Worm (Caenorhabditis elegans) whole organism, mixed stage, embryonic: ENCODE results near the gene dsb-1.

Source experiments
- M03D4.4 ChIP-seq: sonication (generic microtip); optimal IDR thresholded peaks from 2 replicates; lab custom pipeline; 2017; ENCODE audit warnings: mild to moderate bottlenecking, missing genetic modification characterization, missing compliant biosample characterization
- bed-3 ChIP-seq: fragments of 200-800 bp; sonication (Bioruptor generic); optimal IDR thresholded peaks from 3 replicates; lab custom pipeline; 2018; ENCODE audit warnings: mild to moderate bottlenecking, missing genetic modification characterization, moderate library complexity, missing compliant biosample characterization
- blmp-1 ChIP-seq: fragments of 150-350 bp; optimal IDR thresholded peaks from 2 replicates; lab custom pipeline; 2014; ENCODE audit warnings: missing biosample characterization, missing genetic modification characterization
- ceh-39 ChIP-seq: fragments of 150-350 bp; optimal IDR thresholded peaks from 2 replicates; lab custom pipeline; 2014; ENCODE audit warnings: missing biosample characterization, missing genetic modification characterization
- ceh-43 ChIP-seq: fragments of 200-800 bp; sonication (Bioruptor generic); optimal IDR thresholded peaks from 2 replicates; lab custom pipeline; 2018; ENCODE audit warnings: mild to moderate bottlenecking, missing genetic modification characterization, moderate library complexity, missing compliant biosample characterization
- ceh-83 ChIP-seq: fragments of 200-800 bp; sonication (Bioruptor generic); optimal IDR thresholded peaks from 2 replicates; lab custom pipeline; 2018; ENCODE audit warnings: mild to moderate bottlenecking, missing genetic modification characterization, missing compliant biosample characterization
- ces-1 ChIP-seq: fragments of 150-350 bp; optimal IDR thresholded peaks from 2 replicates; lab custom pipeline; 2014; ENCODE audit warnings: missing biosample characterization, missing genetic modification reagents, missing genetic modification characterization
- drap-1 ChIP-seq: fragments of 200-800 bp; sonication (Bioruptor generic); optimal IDR thresholded peaks from 3 replicates; lab custom pipeline; 2018; ENCODE audit warnings: mild to moderate bottlenecking, missing genetic modification characterization, missing compliant biosample characterization
- elt-1 ChIP-seq: sonication (generic microtip); optimal IDR thresholded peaks from 2 replicates; lab custom pipeline; 2017; ENCODE audit warnings: missing genetic modification characterization, mild to moderate bottlenecking, missing compliant biosample characterization, antibody characterized with exemption, moderate library complexity, borderline replicate concordance; ENCODE audit not compliant: insufficient read depth
- elt-3 ChIP-seq: fragments of 150-350 bp; optimal IDR thresholded peaks from 2 replicates; lab custom pipeline; 2014; ENCODE audit warnings: missing biosample characterization, missing genetic modification characterization
- flh-1 ChIP-seq: fragments of 200-800 bp; sonication (Bioruptor generic); optimal IDR thresholded peaks from 2 replicates; lab custom pipeline; 2018; ENCODE audit warnings: mild to moderate bottlenecking, missing genetic modification characterization, moderate library complexity, missing compliant biosample characterization
- ham-2 ChIP-seq: fragments of 200-800 bp; sonication (Bioruptor generic); optimal IDR thresholded peaks from 2 replicates; lab custom pipeline; 2018; ENCODE audit warnings: mild to moderate bottlenecking, missing genetic modification characterization, missing compliant biosample characterization
- hlh-1 ChIP-seq: fragments of 150-350 bp; optimal IDR thresholded peaks from 2 replicates; lab custom pipeline; 2014; ENCODE audit warnings: missing biosample characterization, missing genetic modification reagents, missing genetic modification characterization
- lin-13 ChIP-seq: fragments of 150-350 bp; optimal IDR thresholded peaks from 2 replicates; lab custom pipeline; 2014; ENCODE audit warnings: missing biosample characterization, missing genetic modification characterization
- lin-32 ChIP-seq: fragments of 200-800 bp; sonication (Bioruptor generic); optimal IDR thresholded peaks from 2 replicates; lab custom pipeline; 2018; ENCODE audit warnings: mild to moderate bottlenecking, missing genetic modification characterization, missing compliant biosample characterization
- lsy-2 ChIP-seq: fragments of 150-350 bp; optimal IDR thresholded peaks from 2 replicates; lab custom pipeline; 2014; ENCODE audit warnings: missing biosample characterization, missing genetic modification characterization
- mab-5 ChIP-seq: fragments of 150-350 bp; optimal IDR thresholded peaks from 2 replicates; lab custom pipeline; 2014; ENCODE audit warnings: missing biosample characterization, missing genetic modification characterization
- mep-1 ChIP-seq: fragments of 150-350 bp; optimal IDR thresholded peaks from 2 replicates; lab custom pipeline; 2017; ENCODE audit warnings: missing biosample characterization, missing genetic modification reagents, missing genetic modification characterization, inconsistent platforms
- mls-2 ChIP-seq: sonication (generic microtip); optimal IDR thresholded peaks from 2 replicates; lab custom pipeline; 2016; ENCODE audit warnings: mild to moderate bottlenecking, missing genetic modification characterization, moderate library complexity, missing compliant biosample characterization
- nhr-12 ChIP-seq: fragments of 150-350 bp; optimal IDR thresholded peaks from 2 replicates; lab custom pipeline; 2014; ENCODE audit warnings: missing biosample characterization, missing genetic modification characterization
- nhr-2 ChIP-seq: fragments of 150-350 bp; optimal IDR thresholded peaks from 2 replicates; lab custom pipeline; 2014; ENCODE audit warnings: missing biosample characterization, missing genetic modification characterization
- nhr-237 ChIP-seq: fragments of 150-350 bp; optimal IDR thresholded peaks from 2 replicates; lab custom pipeline; 2014; ENCODE audit warnings: missing biosample characterization, missing genetic modification characterization
- nhr-28 ChIP-seq: fragments of 150-350 bp; optimal IDR thresholded peaks from 2 replicates; lab custom pipeline; 2014; ENCODE audit warnings: missing biosample characterization, missing genetic modification characterization
- nhr-76 ChIP-seq: sonication (generic microtip); optimal IDR thresholded peaks from 2 replicates; lab custom pipeline; 2017; ENCODE audit warnings: missing biosample characterization, missing genetic modification characterization
- pha-4 ChIP-seq: fragments of 150-350 bp; optimal IDR thresholded peaks from 2 replicates; lab custom pipeline; 2018; ENCODE audit warnings: missing biosample characterization, missing genetic modification reagents, missing genetic modification characterization
- sem-2 ChIP-seq: fragments of 200-800 bp; sonication (Bioruptor generic); optimal IDR thresholded peaks from 2 replicates; lab custom pipeline; 2018; ENCODE audit warnings: mild to moderate bottlenecking, missing genetic modification characterization, missing compliant biosample characterization
- snpc-4 ChIP-seq: fragments of 150-350 bp; optimal IDR thresholded peaks from 2 replicates; lab custom pipeline; 2014; ENCODE audit warnings: missing biosample characterization, missing genetic modification characterization
- sptf-1 ChIP-seq: sonication (generic microtip); optimal IDR thresholded peaks from 2 replicates; lab custom pipeline; 2017; ENCODE audit warnings: mild to moderate bottlenecking, missing genetic modification characterization, moderate library complexity, missing compliant biosample characterization
- tbx-8 ChIP-seq: fragments of 200-800 bp; sonication (Bioruptor generic); optimal IDR thresholded peaks from 2 replicates; lab custom pipeline; 2018; ENCODE audit warnings: mild to moderate bottlenecking, missing genetic modification characterization, moderate library complexity, missing compliant biosample characterization
- unc-120 ChIP-seq: sonication (generic microtip); optimal IDR thresholded peaks from 2 replicates; lab custom pipeline; 2017; ENCODE audit warnings: missing genetic modification characterization, missing compliant biosample characterization; ENCODE audit not compliant: poor library complexity, severe bottlenecking
- unc-39 ChIP-seq: fragments of 150-350 bp; optimal IDR thresholded peaks from 2 replicates; lab custom pipeline; 2014; ENCODE audit warnings: missing biosample characterization, missing genetic modification characterization
- unc-62 ChIP-seq: fragments of 150-350 bp; optimal IDR thresholded peaks from 2 replicates; lab custom pipeline; 2014; ENCODE audit warnings: missing biosample characterization, missing genetic modification reagents, missing genetic modification characterization
- zip-8 ChIP-seq: fragments of 150-350 bp; optimal IDR thresholded peaks from 2 replicates; lab custom pipeline; 2014; ENCODE audit warnings: missing biosample characterization, missing genetic modification characterization
- ztf-11 ChIP-seq: fragments of 150-350 bp; optimal IDR thresholded peaks from 2 replicates; lab custom pipeline; 2014; ENCODE audit warnings: missing biosample characterization, missing genetic modification characterization

dsb-1 gene

ce11 chrIV:12451225-12451831 lies 42.6 kb downstream of the dsb-1 start, which contains the start of gene dpy-26:
Gene dpy-26, minus strand, starts transcription at chrIV:12451335.
- TF ChIP-seq nhr-12 (tag; lab: Kevin White, UChicago) (no peak), ham-2 (GFP tag; lab: Kevin White, UChicago) (no peak), ceh-39 (tag; lab: Kevin White, UChicago) (peak; percentile 17), ceh-83 (GFP tag; lab: Kevin White, UChicago) (no peak), pha-4 (peak; percentile 6), mep-1 (tag; lab: Kevin White, UChicago) (peak; percentile 58), lsy-2 (tag; lab: Kevin White, UChicago) (peak; percentile 25), snpc-4 (tag; lab: Kevin White, UChicago) (no peak), lin-13 (tag; lab: Kevin White, UChicago) (no peak), drap-1 (GFP tag; lab: Kevin White, UChicago) (no peak), elt-1 (no peak), mab-5 (tag; lab: Kevin White, UChicago) (no peak), nhr-28 (tag; lab: Kevin White, UChicago) (no peak), mls-2 (no peak), ztf-11 (tag; lab: Kevin White, UChicago) (no peak), sem-2 (GFP tag; lab: Kevin White, UChicago) (no peak), M03D4.4 (tag; lab: Kevin White, UChicago) (no peak), hlh-1 (tag; lab: Kevin White, UChicago) (no peak), flh-1 (GFP tag; lab: Kevin White, UChicago) (no peak), unc-120 (tag; lab: Kevin White, UChicago) (no peak), nhr-76 (no peak), ces-1 (GFP tag; lab: Kevin White, UChicago) (no peak)

ce11 chrIV:12454115-12454514 lies 45.4 kb downstream of the dsb-1 start, which contains the start of gene spe-44:
Gene spe-44, minus strand, starts transcription at chrIV:12454215.
- no peak for TF ChIP-seq M03D4.4 (tag; lab: Kevin White, UChicago)
- TF ChIP-seq lin-32 (GFP tag; lab: Kevin White, UChicago): no peak
- TF ChIP-seq sem-2 (GFP tag; lab: Kevin White, UChicago): no peak
- no peak for TF ChIP-seq sptf-1 (tag; lab: Kevin White, UChicago)
- TF ChIP-seq nhr-2 (tag; lab: Kevin White, UChicago): no peak
- no peak for TF ChIP-seq bed-3 (GFP tag; lab: Kevin White, UChicago)
- TF ChIP-seq elt-3 (tag; lab: Kevin White, UChicago): no peak
- TF ChIP-seq unc-62 (GFP tag; lab: Kevin White, UChicago): no peak
- no peak for TF ChIP-seq ceh-39 (tag; lab: Kevin White, UChicago)
- no peak for TF ChIP-seq nhr-76
- TF ChIP-seq ztf-11 (tag; lab: Kevin White, UChicago): no peak
- TF ChIP-seq zip-8: no peak
- no peak for TF ChIP-seq drap-1 (GFP tag; lab: Kevin White, UChicago)
- TF ChIP-seq ceh-83 (GFP tag; lab: Kevin White, UChicago): no peak
- no peak for TF ChIP-seq tbx-8
- TF ChIP-seq unc-120 (tag; lab: Kevin White, UChicago): no peak

ce11 chrIV:12454750-12455149 lies 46.0 kb downstream of the dsb-1 start, which contains the start of gene smz-1:
Gene smz-1, plus strand, starts transcription at chrIV:12455050.
- TF ChIP-seq nhr-28 (tag; lab: Kevin White, UChicago) (no peak), lsy-2 (tag; lab: Kevin White, UChicago) (no peak), blmp-1 (tag; lab: Kevin White, UChicago) (no peak), mep-1 (tag; lab: Kevin White, UChicago) (no peak), sptf-1 (tag; lab: Kevin White, UChicago) (no peak), unc-120 (tag; lab: Kevin White, UChicago) (no peak), tbx-8 (no peak), unc-39 (no peak), pha-4 (no peak), ham-2 (GFP tag; lab: Kevin White, UChicago) (no peak), lin-13 (tag; lab: Kevin White, UChicago) (no peak), drap-1 (GFP tag; lab: Kevin White, UChicago) (no peak), elt-3 (tag; lab: Kevin White, UChicago) (no peak), sem-2 (GFP tag; lab: Kevin White, UChicago) (no peak)

- TF ChIP-seq nhr-2 (tag; lab: Kevin White, UChicago) (no peak), flh-1 (GFP tag; lab: Kevin White, UChicago) (no peak), tbx-8 (no peak), unc-39 (no peak), ham-2 (GFP tag; lab: Kevin White, UChicago) (no peak), ceh-39 (tag; lab: Kevin White, UChicago) (no peak), blmp-1 (tag; lab: Kevin White, UChicago) (no peak), mab-5 (tag; lab: Kevin White, UChicago) (no peak), drap-1 (GFP tag; lab: Kevin White, UChicago) (no peak), M03D4.4 (tag; lab: Kevin White, UChicago) (no peak), ceh-43 (GFP tag; lab: Kevin White, UChicago) (no peak), snpc-4 (tag; lab: Kevin White, UChicago) (no peak), elt-3 (tag; lab: Kevin White, UChicago) (no peak), nhr-237 (tag; lab: Kevin White, UChicago) (no peak)
Measured at ce11 chrIV:12456613-12457012, 47.9 kb downstream of the dsb-1 start, which contains the start of gene C25G4.7. Gene C25G4.7, plus strand, starts transcription at chrIV:12456913.
